Worm (Caenorhabditis elegans) whole organism, young adult: ENCODE measurements around the gene R166.3.

Experiments
- F22D6.2 ChIP-seq: sonication (generic microtip); optimal IDR thresholded peaks from 2 replicates; lab custom pipeline; 2016; ENCODE audit warnings: mild to moderate bottlenecking, missing genetic modification characterization, missing compliant biosample characterization
- ama-1 ChIP-seq, 3 experiments: fragments of 150-350 bp in 1 of 3; sonication (generic microtip) in 2 of 3; optimal IDR thresholded peaks; 2 replicates each; lab custom pipeline; 2014 to 2018; ENCODE audit warnings: missing biosample characterization in 2 of 3, missing genetic modification characterization in 2 of 3, missing genetic modification reagents in 2 of 3
- aptf-2 ChIP-seq: fragments of 200-800 bp; sonication (Bioruptor generic); conservative IDR thresholded peaks from 2 replicates; pipeline ENCODE4 v1.3.6; 2022; ENCODE audit warnings: missing genetic modification reagents, missing genetic modification characterization, missing compliant biosample characterization
- egl-44 ChIP-seq: fragments of 200-800 bp; sonication (Bioruptor generic); IDR thresholded peaks from 2 replicates; pipeline ENCODE4 v1.3.6; 2022; ENCODE audit warnings: missing genetic modification reagents, missing genetic modification characterization, missing compliant biosample characterization
- madf-10 ChIP-seq: sonication (generic microtip); optimal IDR thresholded peaks from 2 replicates; lab custom pipeline; 2016; ENCODE audit warnings: mild to moderate bottlenecking, missing genetic modification characterization, missing compliant biosample characterization
- mxl-1 ChIP-seq: sonication (generic microtip); optimal IDR thresholded peaks from 2 replicates; lab custom pipeline; 2016; ENCODE audit warnings: missing genetic modification characterization, missing compliant biosample characterization
- pha-4 ChIP-seq: fragments of 150-350 bp; sonication (generic microtip); optimal IDR thresholded peaks from 2 replicates; lab custom pipeline; 2014; ENCODE audit warnings: missing biosample characterization, missing genetic modification reagents, missing genetic modification characterization
- repo-1 ChIP-seq: sonication (generic microtip); optimal IDR thresholded peaks from 2 replicates; lab custom pipeline; 2017; ENCODE audit warnings: mild to moderate bottlenecking, missing genetic modification characterization, missing compliant biosample characterization
- snpc-1.1 ChIP-seq: sonication (generic microtip); optimal IDR thresholded peaks from 2 replicates; lab custom pipeline; 2017; ENCODE audit warnings: missing genetic modification characterization, mild to moderate bottlenecking, missing compliant biosample characterization, antibody characterized with exemption, moderate library complexity, missing genotype, missing genetic modification reagents; ENCODE audit not compliant: insufficient read depth
- unc-130 ChIP-seq: sonication (generic microtip); optimal IDR thresholded peaks from 2 replicates; lab custom pipeline; 2016; ENCODE audit warnings: missing genetic modification reagents, missing genetic modification characterization, missing compliant biosample characterization

DNA sequence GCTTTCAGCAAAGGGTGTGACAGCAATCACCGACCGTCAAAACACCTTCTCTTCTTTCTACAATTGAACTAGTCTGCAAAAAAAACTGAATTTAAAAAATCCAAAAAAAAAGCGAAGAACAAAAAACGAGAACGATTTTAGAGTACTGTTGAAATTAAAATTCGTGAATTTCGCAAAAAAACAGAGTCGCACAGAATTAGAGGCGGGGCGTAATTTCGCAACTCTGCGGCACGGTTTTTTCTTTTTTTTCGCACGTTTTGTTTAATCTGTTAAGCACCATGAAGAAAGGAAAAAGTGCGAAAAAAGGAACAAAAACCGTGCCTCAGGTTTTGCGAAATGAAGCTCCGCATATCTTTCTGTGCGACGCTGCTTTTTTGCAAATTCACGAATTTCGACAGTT, 15.8 kb upstream of the R166.3 start, which contains the start of gene mnk-1:
- TF ChIP-seq ama-1 (optimal IDR thresholded peaks at IDR 0.05; lab: Kevin White, UChicago) (no peak), ama-1 (GFP tag; optimal IDR thresholded peaks at IDR 0.05; lab: Kevin White, UChicago) (no peak), madf-10 (no peak), unc-130 (GFP tag; lab: Kevin White, UChicago) (no peak), repo-1 (tag; lab: Kevin White, UChicago) (no peak), pha-4 (tag; lab: Kevin White, UChicago) (no peak), F22D6.2 (tag; lab: Kevin White, UChicago) (no peak), mxl-1 (no peak), egl-44 (no peak), snpc-1.1 (tag; lab: Kevin White, UChicago) (no peak), aptf-2 (GFP tag; lab: Robert Waterston, UW) (no peak)
